Worm (Caenorhabditis elegans): ENCODE data around the gene rol-8.

Gene rol-8

ce11 chrII:7505005-7505404 lies 38.9 kb upstream of the rol-8 start, which contains the start of gene C28F5.1:
Gene C28F5.1, plus strand, starts transcription at chrII:7505305.
- TF ChIP-seq B0035.1 (tag; optimal IDR thresholded peaks at IDR 0.05) (no peak), egl-18 (GFP tag; IDR thresholded peaks at IDR 0.05) (no peak), ztf-28 (GFP tag; IDR thresholded peaks at IDR 0.05) (no peak), Y79H2A.3 (GFP tag; conservative IDR thresholded peaks at IDR 0.05) (no peak), mcd-1 (GFP tag; IDR thresholded peaks at IDR 0.05) (no peak), B0019.2 (GFP tag; conservative IDR thresholded peaks at IDR 0.05) (no peak), bed-2 (GFP tag; IDR thresholded peaks at IDR 0.05) (no peak), hmg-20 (GFP tag; IDR thresholded peaks at IDR 0.05) (no peak), lsl-1 (GFP tag; optimal IDR thresholded peaks at IDR 0.05) (no peak), attf-3 (GFP tag; conservative IDR thresholded peaks at IDR 0.05) (no peak), pha-4 (tag; optimal IDR thresholded peaks at IDR 0.05) (no peak), mel-28 (tag; optimal IDR thresholded peaks at IDR 0.05; ENCODE audit: borderline replicate concordance) (no peak), snpc-3.4 (tag; optimal IDR thresholded peaks at IDR 0.05) (no peak), nhr-27 (tag; optimal IDR thresholded peaks at IDR 0.05) (no peak)

DNA sequence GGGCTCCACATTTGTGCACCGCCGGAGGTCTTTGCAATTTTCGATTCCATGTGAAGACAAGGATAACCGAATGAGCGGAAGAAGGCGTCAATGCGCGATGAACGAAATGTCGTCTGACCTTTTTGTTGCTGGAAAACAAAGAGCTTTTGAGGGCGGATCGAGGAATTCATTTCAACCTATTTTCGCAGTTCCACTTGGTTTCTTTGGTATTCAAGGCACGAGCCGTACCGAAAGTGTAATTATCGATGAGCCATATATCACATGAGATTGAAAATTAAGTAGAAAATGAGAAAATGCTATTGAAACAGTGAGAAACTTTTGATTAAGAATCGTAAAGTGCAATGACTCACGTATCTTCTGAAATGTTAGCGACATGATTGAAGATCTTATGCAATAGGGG lies 24.7 kb upstream of the rol-8 start, which contains the start of gene glb-9:
Gene glb-9, minus strand, starts transcription at position 101 of the 400 bp plus-strand sequence.
- no peak for TF ChIP-seq ztf-6 (GFP tag; IDR thresholded peaks at IDR 0.05)
- 0 out of 2 replicates have a peak, but pooled peaks have one; percentile 22 for TF ChIP-seq madf-3 (GFP tag; IDR thresholded peaks at IDR 0.05)

DNA sequence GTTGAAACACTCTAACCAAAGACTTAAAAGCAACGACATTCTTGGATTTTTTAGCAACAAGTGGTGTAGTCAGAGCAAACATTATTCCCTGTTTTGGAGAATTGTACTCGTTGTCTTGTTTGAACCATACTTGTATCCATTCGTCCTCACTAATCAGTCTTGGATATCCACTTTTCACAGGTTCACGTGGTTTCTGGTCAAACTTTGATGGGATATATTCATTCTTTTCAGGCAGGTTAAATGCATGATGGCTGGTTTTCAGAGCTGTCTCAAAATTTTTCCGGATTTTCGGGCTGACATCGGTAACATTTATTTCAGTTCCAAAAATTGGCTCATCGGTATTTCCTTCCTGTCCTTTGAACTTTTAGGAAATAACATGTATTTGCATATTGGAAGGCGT lies 22.5 kb upstream of the rol-8 start:
- TF ChIP-seq ccch-3 (GFP tag; optimal IDR thresholded peaks at IDR 0.05) (no peak), ZK185.1 (tag; optimal IDR thresholded peaks at IDR 0.05; ENCODE audit: poor library complexity, severe bottlenecking) (no peak), die-1 (tag; optimal IDR thresholded peaks at IDR 0.05) (no peak), mcd-1 (GFP tag; IDR thresholded peaks at IDR 0.05) (no peak), dpff-1 (tag; optimal IDR thresholded peaks at IDR 0.05) (no peak), nfya-2 (GFP tag; IDR thresholded peaks at IDR 0.05) (no peak), hsf-1 (GFP tag; IDR thresholded peaks at IDR 0.05) (no peak), ztf-6 (GFP tag; IDR thresholded peaks at IDR 0.05) (no peak), repo-1 (tag; optimal IDR thresholded peaks at IDR 0.05) (no peak), aptf-3 (GFP tag; IDR thresholded peaks at IDR 0.05) (no peak), tbp1 (GFP tag; optimal IDR thresholded peaks at IDR 0.05) (no peak), ceh-40 (GFP tag; IDR thresholded peaks at IDR 0.05) (no peak), hrde-1 (tag; optimal IDR thresholded peaks at IDR 0.05; ENCODE audit: borderline replicate concordance) (no peak), xnd-1 (tag; optimal IDR thresholded peaks at IDR 0.05) (no peak), ceh-58 (GFP tag; IDR thresholded peaks at IDR 0.05) (no peak), T07F8.4 (tag; optimal IDR thresholded peaks at IDR 0.05) (no peak)

ce11 chrII:7523281-7523680 lies 20.6 kb upstream of the rol-8 start, which contains the start of gene ZK1290.15:
Gene ZK1290.15, plus strand, starts transcription at chrII:7523581.
- TF ChIP-seq zfh-2 (GFP tag; conservative IDR thresholded peaks at IDR 0.05) = no peak
- TF ChIP-seq athp-1 (tag; optimal IDR thresholded peaks at IDR 0.05) = no peak
- no peak for TF ChIP-seq rec-8 (tag; optimal IDR thresholded peaks at IDR 0.05)
- TF ChIP-seq F57C9.4 (tag; optimal IDR thresholded peaks at IDR 0.05) = no peak
- TF ChIP-seq cebp-2 (GFP tag; IDR thresholded peaks at IDR 0.05) = no peak
- no peak for TF ChIP-seq D2030.7 (GFP tag; IDR thresholded peaks at IDR 0.05)
- no peak for TF ChIP-seq ztf-26 (tag; optimal IDR thresholded peaks at IDR 0.05)
- no peak for TF ChIP-seq nhr-90 (tag; optimal IDR thresholded peaks at IDR 0.05)
- TF ChIP-seq hlh-12 (tag; optimal IDR thresholded peaks at IDR 0.05) = no peak
- TF ChIP-seq lag-1 (GFP tag; IDR thresholded peaks at IDR 0.05) = no peak
- TF ChIP-seq akir-1 (GFP tag; optimal IDR thresholded peaks at IDR 0.05) = no peak
- no peak for TF ChIP-seq ztf-3 (GFP tag; optimal IDR thresholded peaks at IDR 0.05)
- no peak for TF ChIP-seq nhr-80 (tag; optimal IDR thresholded peaks at IDR 0.05)
- TF ChIP-seq ztf-25 (GFP tag; IDR thresholded peaks at IDR 0.05) = no peak
- no peak for TF ChIP-seq hlh-26 (GFP tag; conservative IDR thresholded peaks at IDR 0.05)

Measured in whole organism, young adult.